Worm (Caenorhabditis elegans): Measurements from ENCODE around the gene bcs-1.

The bcs-1 gene

ce11 chrII:8569038-8569977 lies 1.6 kb upstream of the bcs-1 start, which contains the start of the genes col-38 and rpl-5 (continued):
- peak; percentile 31 for TF ChIP-seq nhr-90 (tag; optimal IDR thresholded peaks at IDR 0.05)
- 0 out of 2 replicates have a peak, but pooled peaks have one; percentile 59 for TF ChIP-seq nfyb-1 (GFP tag; IDR thresholded peaks at IDR 0.05)
- TF ChIP-seq attf-6 (GFP tag; IDR thresholded peaks at IDR 0.05), result no peak
- peak; percentile 69; the same call in 1 of the 2 replicates for TF ChIP-seq rcor-1 (GFP tag; IDR thresholded peaks at IDR 0.05)
- no peak for TF ChIP-seq sea-2 (GFP tag; IDR thresholded peaks at IDR 0.05)
- TF ChIP-seq ceh-27 (GFP tag; optimal IDR thresholded peaks at IDR 0.05), result peak; percentile 83
- TF ChIP-seq attf-3 (GFP tag; conservative IDR thresholded peaks at IDR 0.05), result peak; percentile 64
- peak; percentile 48; the same call in 1 of the 2 replicates for TF ChIP-seq ceh-100 (GFP tag; IDR thresholded peaks at IDR 0.05)
- TF ChIP-seq F52B5.7 (tag; optimal IDR thresholded peaks at IDR 0.05), result no peak
- TF ChIP-seq bed-1 (GFP tag; IDR thresholded peaks at IDR 0.05), result no peak
- TF ChIP-seq C06A6.2 (GFP tag; conservative IDR thresholded peaks at IDR 0.05), result no peak
- no peak for TF ChIP-seq lsy-27 (tag; optimal IDR thresholded peaks at IDR 0.05; ENCODE audit: borderline replicate concordance, insufficient read depth)
- TF ChIP-seq hmg-1.2 (GFP tag; IDR thresholded peaks at IDR 0.05), result peak; percentile 62
- no peak for TF ChIP-seq akir-1 (GFP tag; optimal IDR thresholded peaks at IDR 0.05)
- TF ChIP-seq attf-5 (GFP tag; optimal IDR thresholded peaks at IDR 0.05), result peak; percentile 94
- TF ChIP-seq lin-35 (GFP tag; optimal IDR thresholded peaks at IDR 0.05), result peak; percentile 67 to 91 (median 74)
- TF ChIP-seq dpff-1 (tag; optimal IDR thresholded peaks at IDR 0.05), result no peak
- peak; percentile 96 for TF ChIP-seq F23B12.7 (tag; optimal IDR thresholded peaks at IDR 0.05; ENCODE audit: insufficient read depth)
- TF ChIP-seq aptf-3 (GFP tag; IDR thresholded peaks at IDR 0.05), result no peak
- peak; percentile 65 for TF ChIP-seq B0336.3 (GFP tag; IDR thresholded peaks at IDR 0.05)
- TF ChIP-seq cebp-1 (GFP tag; IDR thresholded peaks at IDR 0.05), result peak; percentile 25; the same call in 1 of the 2 replicates
- peak; percentile 72 for TF ChIP-seq cebp-1 (tag; optimal IDR thresholded peaks at IDR 0.05)

ce11 chrII:8573044-8573443 lies 2.2 kb downstream of the bcs-1 start, which contains the start of gene F54C9.7:
TSS of gene F54C9.7 (plus strand) at chrII:8573344.
- TF ChIP-seq ceh-27 (GFP tag; optimal IDR thresholded peaks at IDR 0.05), result no peak

ce11 chrII:8575184-8575583 lies 4.3 kb downstream of the bcs-1 start, which contains the start of gene puf-5:
TSS of gene puf-5 (plus strand) at chrII:8575541.
- TF ChIP-seq Y95B8A.8 (GFP tag; IDR thresholded peaks at IDR 0.05) (0 out of 2 replicates have a peak, but pooled peaks have one; percentile 56), Y53G8AR.9 (GFP tag; conservative IDR thresholded peaks at IDR 0.05) (no peak), Y56A3A.18 (GFP tag; IDR thresholded peaks at IDR 0.05) (no peak), cebp-2 (GFP tag; IDR thresholded peaks at IDR 0.05) (no peak), unc-62 (GFP tag; optimal IDR thresholded peaks at IDR 0.05) (no peak), egrh-3 (GFP tag; IDR thresholded peaks at IDR 0.05) (no peak), sea-2 (GFP tag; IDR thresholded peaks at IDR 0.05) (no peak), him-1 (tag; optimal IDR thresholded peaks at IDR 0.05) (no peak), ceh-91 (GFP tag; IDR thresholded peaks at IDR 0.05) (peak; percentile 70), nfyb-1 (GFP tag; IDR thresholded peaks at IDR 0.05) (no peak), D2030.7 (GFP tag; IDR thresholded peaks at IDR 0.05) (peak; percentile 79), snpc-4 (GFP tag; optimal IDR thresholded peaks at IDR 0.05) (peak; percentile 21), snpc-4 (tag; optimal IDR thresholded peaks at IDR 0.05) (peak in 1 of 4 experiments; percentile 22), nfya-2 (GFP tag; IDR thresholded peaks at IDR 0.05) (no peak), K11D2.4 (GFP tag; IDR thresholded peaks at IDR 0.05) (no peak), F49E8.2 (tag; optimal IDR thresholded peaks at IDR 0.05; ENCODE audit: insufficient read depth) (peak; percentile 73), nhr-27 (tag; optimal IDR thresholded peaks at IDR 0.05) (no peak), F33H1.4 (GFP tag; IDR thresholded peaks at IDR 0.05) (peak; percentile 67), unc-130 (GFP tag; optimal IDR thresholded peaks at IDR 0.05) (peak; percentile 29), ccch-3 (GFP tag; optimal IDR thresholded peaks at IDR 0.05) (no peak), gei-17 (GFP tag; optimal IDR thresholded peaks at IDR 0.05) (no peak), ZK185.1 (tag; optimal IDR thresholded peaks at IDR 0.05; ENCODE audit: poor library complexity, severe bottlenecking) (no peak), zim-3 (tag; optimal IDR thresholded peaks at IDR 0.05) (no peak), rcor-1 (GFP tag; IDR thresholded peaks at IDR 0.05) (no peak)

Measured in whole organism, young adult.